Worm (Caenorhabditis elegans): ENCODE measurements around the gene arx-4.

The arx-4 gene

ce11 chrIII:869869-870268 is 7.8 kb downstream of the arx-4 start, which contains the start of gene T24C4.2:
Gene T24C4.2 (minus strand): TSS chrIII:869969.
- no peak for TF ChIP-seq athp-1 (tag; optimal IDR thresholded peaks at IDR 0.05)
- no peak for TF ChIP-seq lag-1 (GFP tag; IDR thresholded peaks at IDR 0.05)
- TF ChIP-seq aptf-2 (GFP tag; conservative IDR thresholded peaks at IDR 0.05) = no peak
- TF ChIP-seq tbp1 (GFP tag; optimal IDR thresholded peaks at IDR 0.05) = no peak
- TF ChIP-seq bed-1 (GFP tag; IDR thresholded peaks at IDR 0.05) = no peak
- TF ChIP-seq ztf-18 (tag; optimal IDR thresholded peaks at IDR 0.05) = no peak
- TF ChIP-seq ceh-79 (tag; optimal IDR thresholded peaks at IDR 0.05) = no peak
- no peak for TF ChIP-seq F49E8.2 (tag; optimal IDR thresholded peaks at IDR 0.05; ENCODE audit: insufficient read depth)
- no peak for TF ChIP-seq gei-17 (GFP tag; optimal IDR thresholded peaks at IDR 0.05)
- no peak for TF ChIP-seq ekl-4 (GFP tag; IDR thresholded peaks at IDR 0.05)
- no peak for TF ChIP-seq ceh-58 (GFP tag; IDR thresholded peaks at IDR 0.05)
- no peak for TF ChIP-seq hsf-1 (GFP tag; IDR thresholded peaks at IDR 0.05)
- no peak for TF ChIP-seq T26A5.8 (tag; optimal IDR thresholded peaks at IDR 0.05)

ce11 chrIII:870555-870954 is 8.4 kb downstream of the arx-4 start:
- no peak for TF ChIP-seq Y53G8AR.9 (GFP tag; conservative IDR thresholded peaks at IDR 0.05)
- TF ChIP-seq sptf-2 (GFP tag; optimal IDR thresholded peaks at IDR 0.05) = no peak
- no peak for TF ChIP-seq ceh-40 (GFP tag; IDR thresholded peaks at IDR 0.05)

DNA sequence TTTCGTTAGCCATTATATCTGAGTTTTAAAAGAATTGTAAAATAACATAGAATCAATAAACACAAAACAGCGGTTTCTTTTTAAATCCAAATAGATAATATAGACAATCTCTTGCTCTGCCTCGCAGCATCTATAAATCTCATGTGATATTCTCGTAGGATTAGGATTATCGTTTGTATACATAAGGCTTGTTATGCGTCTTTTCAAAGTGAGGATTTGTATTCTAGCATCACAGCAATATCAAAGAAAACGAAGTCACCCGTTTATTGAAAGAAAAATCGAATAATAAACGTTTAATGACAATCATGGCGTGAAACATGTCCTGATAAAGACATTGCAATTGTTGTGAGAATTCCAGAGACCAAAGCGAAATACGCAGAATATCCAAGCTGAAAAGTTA is 10.3 kb downstream of the arx-4 start, which contains the start of the genes T24C4.3 and clc-20:
TSS of gene T24C4.3 (minus strand) at position 101 of the 400 bp plus-strand sequence.
TSS of gene clc-20 (plus strand) at position 211 of the 400 bp plus-strand sequence.
- TF ChIP-seq mes-4 (tag; optimal IDR thresholded peaks at IDR 0.05) (no peak), B0336.3 (GFP tag; IDR thresholded peaks at IDR 0.05) (no peak), chd-7 (tag; optimal IDR thresholded peaks at IDR 0.05) (no peak), snpc-3.4 (tag; optimal IDR thresholded peaks at IDR 0.05) (no peak), B0261.1 (tag; optimal IDR thresholded peaks at IDR 0.05) (no peak), nhr-80 (tag; optimal IDR thresholded peaks at IDR 0.05) (no peak), somi-1 (GFP tag; optimal IDR thresholded peaks at IDR 0.05) (no peak), ceh-40 (GFP tag; IDR thresholded peaks at IDR 0.05) (no peak), ceh-79 (tag; optimal IDR thresholded peaks at IDR 0.05) (no peak), ztf-6 (GFP tag; IDR thresholded peaks at IDR 0.05) (no peak), ceh-27 (GFP tag; optimal IDR thresholded peaks at IDR 0.05) (no peak), sdz-38 (tag; optimal IDR thresholded peaks at IDR 0.05) (no peak)

ce11 chrIII:873432-873831 is 11.3 kb downstream of the arx-4 start, which contains the start of gene clc-19:
Gene clc-19 (minus strand): TSS chrIII:873566.
- TF ChIP-seq nhr-80 (tag; optimal IDR thresholded peaks at IDR 0.05) (peak; percentile 33), madf-3 (GFP tag; IDR thresholded peaks at IDR 0.05) (no peak), unc-62 (GFP tag; optimal IDR thresholded peaks at IDR 0.05) (peak; percentile 26), snpc-1.3 (tag; optimal IDR thresholded peaks at IDR 0.05; ENCODE audit: insufficient read depth) (no peak), somi-1 (GFP tag; optimal IDR thresholded peaks at IDR 0.05) (no peak)

DNA sequence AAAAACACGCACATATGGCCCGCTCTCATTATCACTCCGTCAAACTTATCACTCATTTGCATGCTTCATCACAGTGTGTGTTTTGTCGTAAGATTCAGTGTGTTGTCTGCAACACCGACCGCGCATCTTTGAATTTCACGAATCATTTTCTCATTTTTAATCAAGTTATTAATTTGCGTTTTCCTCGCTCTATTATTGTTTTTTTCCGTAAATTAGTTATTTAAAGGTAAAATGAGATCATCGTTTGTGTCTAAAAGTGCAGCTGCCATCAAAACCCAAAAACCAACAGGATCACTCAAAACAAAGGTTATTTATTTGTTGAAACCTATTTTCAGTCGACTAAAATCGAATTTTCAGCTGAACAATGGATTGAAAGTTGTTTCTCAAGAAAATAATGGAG is 17.5 kb downstream of the arx-4 start, which contains the start of the genes T24C4.5 and ucr-2.3:
TSS of gene T24C4.5 (minus strand) at position 101 of the 400 bp plus-strand sequence.
TSS of gene ucr-2.3 (plus strand) at position 227 of the 400 bp plus-strand sequence.
- TF ChIP-seq chd-7 (tag; optimal IDR thresholded peaks at IDR 0.05) (no peak), Y67H2A.10 (GFP tag; conservative IDR thresholded peaks at IDR 0.05) (no peak), F57C9.4 (tag; optimal IDR thresholded peaks at IDR 0.05) (no peak), ceh-79 (tag; optimal IDR thresholded peaks at IDR 0.05) (no peak)
